Fruit fly (Drosophila melanogaster) whole organism, embryonic: ENCODE data around the gene CG9270.

ENCODE experiments used
- ATbp ChIP-seq: fragments of 200-800 bp; sonication (Bioruptor generic); optimal IDR thresholded peaks from 2 replicates; lab custom pipeline; 2017; ENCODE audit warnings: missing biosample characterization, mild to moderate bottlenecking, missing genetic modification characterization, missing genetic modification reagents
- Adf1 ChIP-seq: fragments of 200-800 bp; sonication (Bioruptor generic); IDR thresholded peaks from 2 replicates; pipeline ENCODE4 v1.3.6; 2022; ENCODE audit warnings: missing biosample characterization, missing genetic modification characterization
- CG10267 ChIP-seq: fragments of 200-800 bp; sonication (Bioruptor generic); optimal IDR thresholded peaks from 2 replicates; lab custom pipeline; 2018; ENCODE audit warnings: missing biosample characterization, mild to moderate bottlenecking, missing genetic modification characterization, moderate library complexity
- CG12071 ChIP-seq: fragments of 200-800 bp; sonication (Bioruptor generic); optimal IDR thresholded peaks from 3 replicates; lab custom pipeline; 2018; ENCODE audit warnings: missing biosample characterization, mild to moderate bottlenecking, missing genetic modification characterization
- CG12155 ChIP-seq: fragments of 200-800 bp; sonication (Bioruptor generic); optimal IDR thresholded peaks from 3 replicates; lab custom pipeline; 2016; ENCODE audit warnings: missing biosample characterization, missing genetic modification characterization
- CG12942 ChIP-seq: fragments of 200-800 bp; sonication (Bioruptor generic); optimal IDR thresholded peaks from 3 replicates; lab custom pipeline; 2016; ENCODE audit warnings: missing biosample characterization, missing genetic modification characterization
- CG13296 ChIP-seq: fragments of 200-800 bp; sonication (Bioruptor generic); optimal IDR thresholded peaks from 3 replicates; lab custom pipeline; 2018; ENCODE audit warnings: missing biosample characterization, mild to moderate bottlenecking, missing genetic modification characterization
- CG14667 ChIP-seq: fragments of 200-800 bp; sonication (Bioruptor generic); IDR thresholded peaks from 2 replicates; pipeline ENCODE4 v1.3.6; 2022; ENCODE audit warnings: missing biosample characterization, missing genetic modification characterization
- CG2116 ChIP-seq: fragments of 200-800 bp; sonication (Bioruptor generic); optimal IDR thresholded peaks from 3 replicates; lab custom pipeline; 2018; ENCODE audit warnings: missing biosample characterization, mild to moderate bottlenecking, missing genetic modification characterization
- CG32532 ChIP-seq: fragments of 200-800 bp; sonication (Bioruptor generic); IDR thresholded peaks from 2 replicates; pipeline ENCODE4 v1.3.6; 2022; ENCODE audit warnings: missing biosample characterization, missing genetic modification characterization
- CG33557 ChIP-seq: fragments of 200-800 bp; sonication (Bioruptor generic); optimal IDR thresholded peaks from 2 replicates; lab custom pipeline; 2019; ENCODE audit warnings: missing biosample characterization, mild to moderate bottlenecking, missing genetic modification characterization, moderate library complexity
- CG34422 ChIP-seq: fragments of 200-800 bp; sonication (Bioruptor generic); IDR thresholded peaks from 3 replicates; pipeline ENCODE4 v1.3.6; 2022; ENCODE audit warnings: missing biosample characterization, missing genetic modification characterization
- CG4404 ChIP-seq: fragments of 200-800 bp; sonication (Bioruptor generic); IDR thresholded peaks from 2 replicates; pipeline ENCODE4 v1.3.6; 2022; ENCODE audit warnings: missing biosample characterization, missing genetic modification characterization
- CG4424 ChIP-seq: fragments of 200-800 bp; sonication (Bioruptor generic); optimal IDR thresholded peaks from 3 replicates; lab custom pipeline; 2016; ENCODE audit warnings: missing biosample characterization, missing genetic modification characterization
- CG7357 ChIP-seq: fragments of 200-800 bp; sonication (Bioruptor generic); IDR thresholded peaks from 3 replicates; pipeline ENCODE4 v1.3.6; 2022; ENCODE audit warnings: missing biosample characterization, missing genetic modification characterization
- CG7786 ChIP-seq: fragments of 200-800 bp; sonication (Bioruptor generic); optimal IDR thresholded peaks from 2 replicates; lab custom pipeline; 2016; ENCODE audit warnings: missing biosample characterization, missing genetic modification characterization
- CG8089 ChIP-seq: fragments of 200-800 bp; sonication (Bioruptor generic); optimal IDR thresholded peaks from 3 replicates; lab custom pipeline; 2016; ENCODE audit warnings: missing biosample characterization, missing genetic modification characterization
- CG8944 ChIP-seq: fragments of 200-800 bp; sonication (Bioruptor generic); optimal IDR thresholded peaks from 3 replicates; lab custom pipeline; 2016; ENCODE audit warnings: missing biosample characterization, missing genetic modification characterization
- CG9797 ChIP-seq: fragments of 200-800 bp; sonication (Bioruptor generic); optimal IDR thresholded peaks from 3 replicates; lab custom pipeline; 2018; ENCODE audit warnings: missing biosample characterization, mild to moderate bottlenecking, missing genetic modification characterization
- D19B ChIP-seq: fragments of 200-800 bp; sonication (Bioruptor generic); optimal IDR thresholded peaks from 2 replicates; lab custom pipeline; 2017; ENCODE audit warnings: missing biosample characterization, mild to moderate bottlenecking, missing genetic modification characterization
- HHEX ChIP-seq: fragments of 200-800 bp; sonication (Bioruptor generic); optimal IDR thresholded peaks from 3 replicates; lab custom pipeline; 2017; ENCODE audit warnings: missing biosample characterization, mild to moderate bottlenecking, missing genetic modification characterization, missing genetic modification reagents
- Hmx ChIP-seq: fragments of 200-800 bp; sonication (Bioruptor generic); optimal IDR thresholded peaks from 2 replicates; lab custom pipeline; 2016; ENCODE audit warnings: missing biosample characterization, missing genetic modification characterization
- Hr51 ChIP-seq, 2 experiments: fragments of 200-800 bp; sonication (Bioruptor generic); optimal IDR thresholded peaks; 2 replicates in 1 of 2; 3 replicates in 1 of 2; lab custom pipeline; 2016 to 2018; ENCODE audit warnings: missing biosample characterization in 2 of 2, missing genetic modification characterization in 2 of 2, mild to moderate bottlenecking in 1 of 2, moderate library complexity in 1 of 2
- MBD-R2 ChIP-seq: fragments of 200-800 bp; sonication (Bioruptor generic); IDR thresholded peaks from 2 replicates; pipeline ENCODE4 v1.3.6; 2022; ENCODE audit warnings: missing biosample characterization, missing genetic modification characterization
- Mad ChIP-seq: fragments of 200-800 bp; sonication (Bioruptor generic); optimal IDR thresholded peaks from 2 replicates; lab custom pipeline; 2016; ENCODE audit warnings: missing biosample characterization, missing genetic modification characterization
- Myb ChIP-seq: fragments of 200-800 bp; sonication (Bioruptor generic); optimal IDR thresholded peaks from 2 replicates; lab custom pipeline; 2016; ENCODE audit warnings: missing biosample characterization, missing genetic modification characterization
- NK7.1 ChIP-seq: fragments of 200-800 bp; sonication (Bioruptor generic); optimal IDR thresholded peaks from 3 replicates; lab custom pipeline; 2016; ENCODE audit warnings: missing biosample characterization, missing genetic modification characterization
- Rx ChIP-seq: fragments of 200-800 bp; sonication (Bioruptor generic); IDR thresholded peaks from 2 replicates; pipeline ENCODE4 v1.3.6; 2022; ENCODE audit warnings: missing biosample characterization, missing genetic modification characterization
- Stat92E ChIP-seq, 3 experiments: fragments of >200 bp in 2 of 3; fragments of 200-800 bp in 1 of 3; sonication (Bioruptor generic) in 1 of 3; optimal IDR thresholded peaks; 2 replicates each; lab custom pipeline; 2017 to 2019; ENCODE audit warnings: missing biosample characterization in 3 of 3, missing genetic modification characterization in 3 of 3, mild to moderate bottlenecking in 1 of 3, moderate library complexity in 1 of 3
- Usf ChIP-seq: fragments of 200-800 bp; sonication (Bioruptor generic); optimal IDR thresholded peaks from 2 replicates; lab custom pipeline; 2017; ENCODE audit warnings: missing genotype, missing biosample characterization, missing genetic modification characterization
- amos ChIP-seq: fragments of 200-800 bp; sonication (Bioruptor generic); IDR thresholded peaks from 2 replicates; pipeline ENCODE4 v1.3.6; 2022; ENCODE audit warnings: missing biosample characterization, missing genetic modification characterization; ENCODE audit not compliant: partially characterized antibody
- caup ChIP-seq: fragments of 200-800 bp; sonication (Bioruptor generic); optimal IDR thresholded peaks from 3 replicates; lab custom pipeline; 2017; ENCODE audit warnings: missing biosample characterization, mild to moderate bottlenecking, missing genetic modification characterization, moderate library complexity; ENCODE audit not compliant: severe bottlenecking
- dysf ChIP-seq: fragments of 200-800 bp; sonication (Bioruptor generic); IDR thresholded peaks from 3 replicates; pipeline ENCODE4 v1.3.6; 2022; ENCODE audit warnings: missing biosample characterization, missing genetic modification characterization
- emc ChIP-seq: fragments of 200-800 bp; sonication (Bioruptor generic); optimal IDR thresholded peaks from 2 replicates; lab custom pipeline; 2016; ENCODE audit warnings: missing biosample characterization, missing genetic modification characterization
- gcm2 ChIP-seq: fragments of 200-800 bp; sonication (Bioruptor generic); optimal IDR thresholded peaks from 2 replicates; lab custom pipeline; 2016; ENCODE audit warnings: missing biosample characterization, missing genetic modification characterization
- her ChIP-seq: fragments of 200-800 bp; sonication (Bioruptor generic); optimal IDR thresholded peaks from 2 replicates; lab custom pipeline; 2016; ENCODE audit warnings: missing biosample characterization, missing genetic modification characterization
- hkb ChIP-seq, 2 experiments: fragments of 200-800 bp in 1 of 2; fragments of >200 bp in 1 of 2; sonication (Bioruptor generic) in 1 of 2; IDR thresholded peaks in 1 of 2; optimal IDR thresholded peaks in 1 of 2; 2 replicates each; pipeline versions ENCODE4 v1.3.6 to Lab custom; 2017 to 2022; ENCODE audit warnings: missing biosample characterization in 1 of 2, missing genetic modification characterization in 1 of 2
- klu ChIP-seq: fragments of 200-800 bp; sonication (Bioruptor generic); IDR thresholded peaks from 2 replicates; pipeline ENCODE4 v1.3.6; 2022; ENCODE audit warnings: missing biosample characterization, missing genetic modification characterization
- kni ChIP-seq: fragments of 200-800 bp; sonication (Bioruptor generic); optimal IDR thresholded peaks from 3 replicates; lab custom pipeline; 2017; ENCODE audit warnings: mild to moderate bottlenecking, missing biosample characterization, missing genetic modification reagents, missing genetic modification characterization
- knrl ChIP-seq: fragments of 200-800 bp; sonication (Bioruptor generic); IDR thresholded peaks from 3 replicates; pipeline ENCODE4 v1.3.6; 2022; ENCODE audit warnings: missing biosample characterization, missing genetic modification characterization; ENCODE audit not compliant: partially characterized antibody
- peb ChIP-seq: fragments of 200-800 bp; sonication (Bioruptor generic); IDR thresholded peaks from 2 replicates; pipeline ENCODE4 v1.3.6; 2022; ENCODE audit warnings: missing biosample characterization, missing genetic modification characterization
- pfk ChIP-seq: fragments of 200-800 bp; sonication (Bioruptor generic); optimal IDR thresholded peaks from 2 replicates; lab custom pipeline; 2018; ENCODE audit warnings: missing biosample characterization, mild to moderate bottlenecking, missing genetic modification characterization, moderate library complexity
- sim ChIP-seq: fragments of 200-800 bp; sonication (Bioruptor generic); IDR thresholded peaks from 2 replicates; pipeline ENCODE4 v1.3.6; 2022; ENCODE audit warnings: missing biosample characterization, missing genetic modification characterization
- sisA ChIP-seq: fragments of 200-800 bp; sonication (Bioruptor generic); IDR thresholded peaks from 2 replicates; pipeline ENCODE4 v1.3.6; 2022; ENCODE audit warnings: missing biosample characterization, missing genetic modification characterization
- ssp ChIP-seq: fragments of 200-800 bp; sonication (Bioruptor generic); IDR thresholded peaks from 2 replicates; pipeline ENCODE4 v1.3.6; 2022; ENCODE audit warnings: missing biosample characterization, missing genetic modification characterization
- stwl ChIP-seq: fragments of 200-800 bp; sonication (Bioruptor generic); optimal IDR thresholded peaks from 3 replicates; lab custom pipeline; 2018; ENCODE audit warnings: missing biosample characterization, mild to moderate bottlenecking, missing genetic modification characterization, moderate library complexity
- trem ChIP-seq: fragments of 200-800 bp; optimal IDR thresholded peaks from 3 replicates; lab custom pipeline; 2019; ENCODE audit warnings: missing biosample characterization, mild to moderate bottlenecking, missing genetic modification characterization, moderate library complexity
- vfl ChIP-seq: fragments of 200-800 bp; sonication (Bioruptor generic); optimal IDR thresholded peaks from 2 replicates; lab custom pipeline; 2016; ENCODE audit warnings: missing biosample characterization, missing genetic modification characterization
- wek ChIP-seq: fragments of 200-800 bp; sonication (Bioruptor generic); optimal IDR thresholded peaks from 3 replicates; lab custom pipeline; 2018; ENCODE audit warnings: missing biosample characterization, mild to moderate bottlenecking, missing genetic modification characterization, moderate library complexity
- zfh1 ChIP-seq: fragments of 200-800 bp; sonication (Bioruptor generic); IDR thresholded peaks from 3 replicates; pipeline ENCODE4 v1.3.6; 2022; ENCODE audit warnings: missing biosample characterization, missing genetic modification characterization

Gene CG9270

dm6 chr2L:20896681-20897341 lies 37.1 kb downstream of the CG9270 start (continued):
- TF ChIP-seq CG10267 (tag; lab: Kevin White, UChicago): no peak
- no peak for TF ChIP-seq Hmx (GFP tag; lab: Kevin White, UChicago)
- TF ChIP-seq kni (GFP tag; lab: Kevin White, UChicago): peak; percentile 85
- TF ChIP-seq Adf1: no peak
- no peak for TF ChIP-seq hkb (optimal IDR thresholded peaks at IDR 0.05; lab: Kevin White, UChicago)
- TF ChIP-seq hkb (GFP tag; IDR thresholded peaks at IDR 0.05; lab: Robert Waterston, UW): peak; percentile 46; the same call in 1 of the 2 replicates
- TF ChIP-seq sisA (GFP tag; lab: Robert Waterston, UW): no peak
- TF ChIP-seq CG2116 (GFP tag; lab: Kevin White, UChicago): no peak
- peak; percentile 69 for TF ChIP-seq HHEX (GFP tag; lab: Kevin White, UChicago)
- peak; percentile 14 for TF ChIP-seq NK7.1
- TF ChIP-seq ssp (GFP tag; lab: Robert Waterston, UW): no peak
- TF ChIP-seq MBD-R2 (GFP tag; lab: Robert Waterston, UW): no peak
- no peak for TF ChIP-seq CG32532
- TF ChIP-seq CG4404 (GFP tag; lab: Robert Waterston, UW): no peak
- TF ChIP-seq CG9797 (GFP tag; lab: Kevin White, UChicago): no peak
- TF ChIP-seq gcm2 (GFP tag; lab: Kevin White, UChicago): no peak
- TF ChIP-seq CG7357: no peak
- TF ChIP-seq CG34422 (GFP tag; lab: Robert Waterston, UW): no peak
- no peak for TF ChIP-seq dysf
- no peak for TF ChIP-seq vfl (GFP tag; lab: Kevin White, UChicago)
- no peak for TF ChIP-seq Usf
- peak; percentile 40 for TF ChIP-seq pfk (GFP tag; lab: Kevin White, UChicago)
- TF ChIP-seq stwl (tag; lab: Kevin White, UChicago): no peak
- TF ChIP-seq trem (tag; lab: Kevin White, UChicago): no peak
- TF ChIP-seq wek (GFP tag; lab: Kevin White, UChicago): peak; percentile 85
- no peak for TF ChIP-seq CG4424 (GFP tag; lab: Kevin White, UChicago)
- peak; percentile 84 for TF ChIP-seq CG12071
- no peak for TF ChIP-seq knrl (GFP tag; lab: Robert Waterston, UW)
- TF ChIP-seq CG8944 (GFP tag; lab: Kevin White, UChicago): no peak
- no peak for TF ChIP-seq her (GFP tag; lab: Kevin White, UChicago)
- peak; percentile 54 for TF ChIP-seq CG33557 (GFP tag; lab: Kevin White, UChicago)
- no peak for TF ChIP-seq D19B (GFP tag; lab: Kevin White, UChicago)
- TF ChIP-seq CG8089 (GFP tag; lab: Kevin White, UChicago): peak; percentile 46
- no peak for TF ChIP-seq CG12155 (GFP tag; lab: Kevin White, UChicago)
- TF ChIP-seq CG14667 (GFP tag; lab: Robert Waterston, UW): no peak
- TF ChIP-seq peb (GFP tag; lab: Robert Waterston, UW): no peak
- no peak for TF ChIP-seq CG7786
- no peak for TF ChIP-seq amos
- TF ChIP-seq caup (GFP tag; lab: Kevin White, UChicago): peak; percentile 12
- no peak for TF ChIP-seq Rx (GFP tag; lab: Robert Waterston, UW)
- TF ChIP-seq ATbp (GFP tag; lab: Kevin White, UChicago): peak; percentile 92
- TF ChIP-seq CG13296: peak; percentile 62
- TF ChIP-seq Myb (GFP tag; lab: Kevin White, UChicago): no peak
- TF ChIP-seq Mad: no peak
- TF ChIP-seq CG12942 (GFP tag; lab: Kevin White, UChicago): no peak
- peak; percentile 43; the same call in 1 of the 3 replicates for TF ChIP-seq zfh1
- TF ChIP-seq klu: no peak
- no peak for TF ChIP-seq sim (GFP tag; lab: Robert Waterston, UW)
- no peak for TF ChIP-seq Hr51 (GFP tag; optimal IDR thresholded peaks at IDR 0.05; lab: Kevin White, UChicago)
- no peak for TF ChIP-seq emc (GFP tag; lab: Kevin White, UChicago)
- TF ChIP-seq Stat92E (GFP tag; optimal IDR thresholded peaks at IDR 0.05; lab: Kevin White, UChicago): no peak
